Worm (Caenorhabditis elegans): ENCODE results near the gene B0034.5.

- TF ChIP-seq tbx-11 (GFP tag; IDR thresholded peaks at IDR 0.05) (no peak), ama-1 (optimal IDR thresholded peaks at IDR 0.05) (no peak), scrt-1 (GFP tag; IDR thresholded peaks at IDR 0.05) (no peak)
These were observed 21.3 kb upstream of the B0034.5 start, which contains the start of gene ins-4 for ce11 chrII:5996066-5996465.
